Fruit fly (Drosophila melanogaster) whole organism, embryonic: ENCODE results near the gene Ir64a.

Experiments used
- Ada2b ChIP-seq: fragments of 200-800 bp; sonication (Bioruptor generic); IDR thresholded peaks from 2 replicates; pipeline ENCODE4 v1.3.6; 2022; ENCODE audit warnings: missing biosample characterization, missing genetic modification characterization
- Asciz ChIP-seq: fragments of 200-800 bp; sonication (Bioruptor generic); optimal IDR thresholded peaks from 2 replicates; lab custom pipeline; 2017; ENCODE audit warnings: missing biosample characterization, mild to moderate bottlenecking, missing genetic modification characterization, missing genetic modification reagents
- CG10543 ChIP-seq: fragments of 200-800 bp; sonication (Bioruptor generic); optimal IDR thresholded peaks from 3 replicates; lab custom pipeline; 2017; ENCODE audit warnings: missing biosample characterization, mild to moderate bottlenecking, missing genetic modification characterization, moderate library complexity
- CG11695 ChIP-seq: fragments of 200-800 bp; sonication (Bioruptor generic); IDR thresholded peaks from 3 replicates; pipeline ENCODE4 v1.3.6; 2022; ENCODE audit warnings: missing biosample characterization, missing genetic modification characterization
- CG11696 ChIP-seq: fragments of 200-800 bp; sonication (Bioruptor generic); IDR thresholded peaks from 2 replicates; pipeline ENCODE4 v1.3.6; 2022; ENCODE audit warnings: missing biosample characterization, missing genetic modification characterization
- CG12391 ChIP-seq: fragments of 200-800 bp; sonication (Bioruptor generic); optimal IDR thresholded peaks from 3 replicates; lab custom pipeline; 2018; ENCODE audit warnings: missing biosample characterization, mild to moderate bottlenecking, missing genetic modification characterization, moderate library complexity
- CG15011 ChIP-seq: fragments of 200-800 bp; sonication (Bioruptor generic); optimal IDR thresholded peaks from 3 replicates; lab custom pipeline; 2018; ENCODE audit warnings: missing biosample characterization, mild to moderate bottlenecking, missing genetic modification characterization
- CG1647 ChIP-seq: fragments of 200-800 bp; sonication (Bioruptor generic); optimal IDR thresholded peaks from 3 replicates; lab custom pipeline; 2016; ENCODE audit warnings: missing biosample characterization, missing genetic modification characterization
- CG17568 ChIP-seq: fragments of 200-800 bp; sonication (Bioruptor generic); optimal IDR thresholded peaks from 2 replicates; lab custom pipeline; 2018; ENCODE audit warnings: missing biosample characterization, mild to moderate bottlenecking, missing genetic modification characterization, moderate library complexity
- CG3847 ChIP-seq: fragments of 200-800 bp; sonication (Bioruptor generic); IDR thresholded peaks from 2 replicates; pipeline ENCODE4 v1.3.6; 2022; ENCODE audit warnings: missing biosample characterization, missing genetic modification characterization
- CG43689 ChIP-seq: fragments of 200-800 bp; sonication (Bioruptor generic); IDR thresholded peaks from 2 replicates; pipeline ENCODE4 v1.3.6; 2022; ENCODE audit warnings: missing biosample characterization, missing genetic modification characterization
- CG4854 ChIP-seq: fragments of 200-800 bp; sonication (Bioruptor generic); optimal IDR thresholded peaks from 2 replicates; lab custom pipeline; 2016; ENCODE audit warnings: missing biosample characterization, missing genetic modification characterization, inconsistent platforms
- CG5180 ChIP-seq: fragments of 200-800 bp; sonication (Bioruptor generic); optimal IDR thresholded peaks from 3 replicates; lab custom pipeline; 2017; ENCODE audit warnings: missing biosample characterization, missing genetic modification characterization, mild to moderate bottlenecking, moderate library complexity, missing genetic modification reagents
- CG6175 ChIP-seq: fragments of 200-800 bp; sonication (Bioruptor generic); IDR thresholded peaks from 3 replicates; pipeline ENCODE4 v1.3.6; 2022; ENCODE audit warnings: missing biosample characterization, missing genetic modification characterization
- CG7357 ChIP-seq: fragments of 200-800 bp; sonication (Bioruptor generic); IDR thresholded peaks from 3 replicates; pipeline ENCODE4 v1.3.6; 2022; ENCODE audit warnings: missing biosample characterization, missing genetic modification characterization
- CG7372 ChIP-seq: fragments of 200-800 bp; sonication (Bioruptor generic); IDR thresholded peaks from 2 replicates; pipeline ENCODE4 v1.3.6; 2022; ENCODE audit warnings: missing biosample characterization, missing genetic modification characterization
- CG7556 ChIP-seq: fragments of 200-800 bp; sonication (Bioruptor generic); optimal IDR thresholded peaks from 2 replicates; lab custom pipeline; 2017; ENCODE audit warnings: missing biosample characterization, mild to moderate bottlenecking, missing genetic modification characterization
- CG7963 ChIP-seq: fragments of 200-800 bp; sonication (Bioruptor generic); IDR thresholded peaks from 3 replicates; pipeline ENCODE4 v1.3.6; 2022; ENCODE audit warnings: missing biosample characterization, missing genetic modification characterization; ENCODE audit not compliant: partially characterized antibody
- CkIIα-i1 ChIP-seq: fragments of 200-800 bp; sonication (Bioruptor generic); IDR thresholded peaks from 2 replicates; pipeline ENCODE4 v1.3.6; 2022; ENCODE audit warnings: missing biosample characterization, missing genetic modification characterization
- CrebB ChIP-seq: fragments of 200-800 bp; sonication (Bioruptor generic); optimal IDR thresholded peaks from 3 replicates; lab custom pipeline; 2018; ENCODE audit warnings: missing biosample characterization, mild to moderate bottlenecking, missing genetic modification characterization
- Dbx ChIP-seq: fragments of 200-800 bp; sonication (Bioruptor generic); IDR thresholded peaks from 3 replicates; pipeline ENCODE4 v1.3.6; 2022; ENCODE audit warnings: missing biosample characterization, missing genetic modification characterization
- Dll ChIP-seq: fragments of 200-800 bp; sonication (Bioruptor generic); IDR thresholded peaks from 4 replicates; pipeline ENCODE4 v1.3.6; 2022; ENCODE audit warnings: missing biosample characterization, missing genetic modification characterization; ENCODE audit not compliant: partially characterized antibody
- Dp ChIP-seq: fragments of 200-800 bp; sonication (Bioruptor generic); optimal IDR thresholded peaks from 2 replicates; lab custom pipeline; 2018; ENCODE audit warnings: missing biosample characterization, mild to moderate bottlenecking, missing genetic modification characterization, moderate library complexity
- Drgx ChIP-seq: fragments of 200-800 bp; sonication (Bioruptor generic); IDR thresholded peaks from 2 replicates; pipeline ENCODE4 v1.3.6; 2022; ENCODE audit warnings: missing biosample characterization, missing genetic modification characterization
- Elba2 ChIP-seq: fragments of 200-800 bp; sonication (Bioruptor generic); optimal IDR thresholded peaks from 3 replicates; lab custom pipeline; 2016; ENCODE audit warnings: missing biosample characterization, missing genetic modification characterization
- Gsc ChIP-seq: fragments of 200-800 bp; sonication (Bioruptor generic); IDR thresholded peaks from 2 replicates; pipeline ENCODE4 v1.3.6; 2022; ENCODE audit warnings: missing biosample characterization, missing genetic modification characterization
- HLH3B ChIP-seq: fragments of 200-800 bp; sonication (Bioruptor generic); IDR thresholded peaks from 2 replicates; pipeline ENCODE4 v1.3.6; 2022; ENCODE audit warnings: missing biosample characterization, missing genetic modification characterization
- HLHmδ ChIP-seq: fragments of 200-800 bp; sonication (Bioruptor generic); optimal IDR thresholded peaks from 2 replicates; lab custom pipeline; 2018; ENCODE audit warnings: missing biosample characterization, mild to moderate bottlenecking, missing genetic modification characterization, moderate library complexity
- Hmr ChIP-seq: fragments of 200-800 bp; sonication (Bioruptor generic); optimal IDR thresholded peaks from 3 replicates; lab custom pipeline; 2017; ENCODE audit warnings: mild to moderate bottlenecking, missing biosample characterization, missing genetic modification reagents, missing genetic modification characterization
- Hmx ChIP-seq: fragments of 200-800 bp; sonication (Bioruptor generic); optimal IDR thresholded peaks from 2 replicates; lab custom pipeline; 2016; ENCODE audit warnings: missing biosample characterization, missing genetic modification characterization
- Hr78 ChIP-seq, 2 experiments: fragments of 200-800 bp in 1 of 2; fragments of >200 bp in 1 of 2; sonication (Bioruptor generic) in 1 of 2; optimal IDR thresholded peaks; 2 replicates each; lab custom pipeline; 2017 to 2019; ENCODE audit warnings: missing biosample characterization in 2 of 2, missing genetic modification characterization in 2 of 2, mild to moderate bottlenecking in 1 of 2, moderate library complexity in 1 of 2
- Meics ChIP-seq: fragments of 200-800 bp; sonication (Bioruptor generic); optimal IDR thresholded peaks from 2 replicates; lab custom pipeline; 2017; ENCODE audit warnings: missing biosample characterization, mild to moderate bottlenecking, missing genetic modification characterization
- Nf-YA ChIP-seq: fragments of 200-800 bp; sonication (Bioruptor generic); IDR thresholded peaks from 2 replicates; pipeline ENCODE4 v1.3.6; 2022; ENCODE audit warnings: missing biosample characterization, missing genetic modification characterization
- Rfx ChIP-seq: fragments of 200-800 bp; sonication (Bioruptor generic); IDR thresholded peaks from 2 replicates; pipeline ENCODE4 v1.3.6; 2022; ENCODE audit warnings: missing biosample characterization, missing genetic modification characterization
- Tbp ChIP-seq: fragments of >200 bp; optimal IDR thresholded peaks from 2 replicates; lab custom pipeline; 2018; ENCODE audit warnings: missing biosample characterization, missing genetic modification characterization
- caup ChIP-seq: fragments of 200-800 bp; sonication (Bioruptor generic); optimal IDR thresholded peaks from 3 replicates; lab custom pipeline; 2017; ENCODE audit warnings: missing biosample characterization, mild to moderate bottlenecking, missing genetic modification characterization, moderate library complexity; ENCODE audit not compliant: severe bottlenecking
- chif ChIP-seq, 2 experiments: fragments of 200-800 bp; sonication (Bioruptor generic); optimal IDR thresholded peaks; 3 replicates each; lab custom pipeline; 2016; ENCODE audit warnings: missing biosample characterization in 2 of 2, missing genetic modification characterization in 2 of 2
- chn ChIP-seq: fragments of 200-800 bp; sonication (Bioruptor generic); optimal IDR thresholded peaks from 2 replicates; lab custom pipeline; 2016; ENCODE audit warnings: missing biosample characterization, missing genetic modification characterization
- da ChIP-seq: fragments of 200-800 bp; sonication (Bioruptor generic); optimal IDR thresholded peaks from 2 replicates; lab custom pipeline; 2016; ENCODE audit warnings: missing biosample characterization, missing genetic modification characterization
- fd102C ChIP-seq: fragments of 200-800 bp; sonication (Bioruptor generic); optimal IDR thresholded peaks from 2 replicates; lab custom pipeline; 2018; ENCODE audit warnings: missing biosample characterization, mild to moderate bottlenecking, missing genetic modification characterization, moderate library complexity
- gcm ChIP-seq: fragments of 200-800 bp; sonication (Bioruptor generic); optimal IDR thresholded peaks from 2 replicates; lab custom pipeline; 2019; ENCODE audit warnings: missing biosample characterization, mild to moderate bottlenecking, missing genetic modification characterization, moderate library complexity
- gfzf ChIP-seq: fragments of 200-800 bp; sonication (Bioruptor generic); optimal IDR thresholded peaks from 2 replicates; lab custom pipeline; 2016; ENCODE audit warnings: missing biosample characterization, mild to moderate bottlenecking, missing genetic modification characterization, moderate library complexity
- maf-S ChIP-seq: fragments of 200-800 bp; sonication (Bioruptor generic); optimal IDR thresholded peaks from 2 replicates; lab custom pipeline; 2016; ENCODE audit warnings: missing biosample characterization, missing genetic modification characterization
- nmo ChIP-seq: fragments of 200-800 bp; sonication (Bioruptor generic); optimal IDR thresholded peaks from 2 replicates; lab custom pipeline; 2018; ENCODE audit warnings: missing biosample characterization, mild to moderate bottlenecking, missing genetic modification characterization, moderate library complexity
- pnt ChIP-seq: fragments of 200-800 bp; sonication (Bioruptor generic); optimal IDR thresholded peaks from 3 replicates; lab custom pipeline; 2016; ENCODE audit warnings: missing biosample characterization, missing genetic modification characterization
- rib ChIP-seq: fragments of 200-800 bp; sonication (Bioruptor generic); IDR thresholded peaks from 2 replicates; pipeline ENCODE4 v1.3.6; 2022; ENCODE audit warnings: missing biosample characterization, missing genetic modification characterization
- sim ChIP-seq: fragments of 200-800 bp; sonication (Bioruptor generic); IDR thresholded peaks from 2 replicates; pipeline ENCODE4 v1.3.6; 2022; ENCODE audit warnings: missing biosample characterization, missing genetic modification characterization
- sisA ChIP-seq: fragments of 200-800 bp; sonication (Bioruptor generic); IDR thresholded peaks from 2 replicates; pipeline ENCODE4 v1.3.6; 2022; ENCODE audit warnings: missing biosample characterization, missing genetic modification characterization
- tna ChIP-seq: fragments of 200-800 bp; sonication (Bioruptor generic); IDR thresholded peaks from 2 replicates; pipeline ENCODE4 v1.3.6; 2022; ENCODE audit warnings: missing biosample characterization, missing genetic modification characterization; ENCODE audit not compliant: partially characterized antibody
- unc-4 ChIP-seq: fragments of 200-800 bp; sonication (Bioruptor generic); IDR thresholded peaks from 2 replicates; pipeline ENCODE4 v1.3.6; 2022; ENCODE audit warnings: missing biosample characterization, missing genetic modification characterization; ENCODE audit not compliant: partially characterized antibody

Ir64a gene

DNA sequence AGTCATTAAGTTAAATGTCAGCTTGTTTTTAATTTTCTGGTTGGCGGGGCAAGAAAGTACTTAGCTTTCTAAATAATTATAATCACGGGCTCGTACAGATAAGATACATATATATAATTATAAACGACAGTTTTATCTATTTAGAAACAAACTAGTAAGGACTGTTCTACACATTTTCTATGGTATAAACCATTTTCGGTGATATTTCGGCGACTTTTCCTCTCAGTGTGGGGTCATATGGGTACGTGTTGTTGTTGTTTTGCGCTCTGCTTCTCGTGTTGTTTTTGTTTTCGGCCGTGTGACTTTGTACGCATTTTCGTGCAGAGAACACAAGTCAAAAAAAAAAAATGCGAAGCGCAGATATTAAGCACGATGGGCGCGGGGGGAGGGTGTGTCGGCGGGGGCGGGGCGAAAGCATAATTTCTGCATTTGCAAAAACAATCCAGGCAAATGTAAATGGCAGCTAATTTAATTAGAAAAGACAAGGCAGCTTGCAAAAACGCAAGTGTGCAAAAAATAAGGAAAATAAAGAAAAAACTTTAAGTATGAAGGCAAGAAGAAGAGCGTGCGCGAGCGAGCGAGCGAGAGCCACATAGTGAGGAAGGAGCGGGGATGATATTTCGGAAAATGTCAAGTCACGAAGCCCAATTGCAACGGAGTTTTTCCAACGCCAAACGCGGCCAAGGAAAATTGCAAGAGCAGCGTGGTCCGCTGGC lies 17.3 kb downstream of the Ir64a start (continued):
- TF ChIP-seq CG11696 (GFP tag; lab: Robert Waterston, UW) (no peak), tna (GFP tag; lab: Robert Waterston, UW) (no peak), da (GFP tag; lab: Kevin White, UChicago) (no peak), sim (GFP tag; lab: Robert Waterston, UW) (no peak), unc-4 (GFP tag; lab: Robert Waterston, UW) (no peak), CG4854 (GFP tag; lab: Kevin White, UChicago) (no peak), CG7963 (GFP tag; lab: Robert Waterston, UW) (no peak), Dll (GFP tag; lab: Robert Waterston, UW) (no peak), CG3847 (GFP tag; lab: Robert Waterston, UW) (no peak), gcm (peak; percentile 3), CG7372 (GFP tag; lab: Robert Waterston, UW) (no peak), CG11695 (GFP tag; lab: Robert Waterston, UW) (no peak), Elba2 (GFP tag; lab: Kevin White, UChicago) (no peak), HLHmδ (GFP tag; lab: Kevin White, UChicago) (no peak), Gsc (GFP tag; lab: Robert Waterston, UW) (no peak), Drgx (GFP tag; lab: Robert Waterston, UW) (no peak; the same call in 1 of the 2 replicates), Hmr (GFP tag; lab: Kevin White, UChicago) (no peak), CkIIα-i1 (GFP tag; lab: Robert Waterston, UW) (no peak), chif (GFP tag; optimal IDR thresholded peaks at IDR 0.05; lab: Kevin White, UChicago) (no peak), chn (GFP tag; lab: Kevin White, UChicago) (no peak), rib (GFP tag; lab: Robert Waterston, UW) (peak; percentile 67), CrebB (tag; lab: Kevin White, UChicago) (no peak), Hr78 (GFP tag; optimal IDR thresholded peaks at IDR 0.05; lab: Kevin White, UChicago) (peak in 1 of 2 experiments; percentile 26), Tbp (GFP tag; lab: Kevin White, UChicago) (no peak), maf-S (GFP tag; lab: Kevin White, UChicago) (no peak), CG6175 (no peak), HLH3B (GFP tag; lab: Robert Waterston, UW) (no peak), Meics (GFP tag; lab: Kevin White, UChicago) (no peak), fd102C (GFP tag; lab: Kevin White, UChicago) (no peak), Rfx (GFP tag; lab: Robert Waterston, UW) (0 out of 2 replicates have a peak, but pooled peaks have one; percentile 16), Ada2b (GFP tag; lab: Robert Waterston, UW) (no peak), CG17568 (no peak), CG7556 (GFP tag; lab: Kevin White, UChicago) (peak; percentile 31), Hmx (no peak), Nf-YA (GFP tag; lab: Robert Waterston, UW) (no peak), CG10543 (GFP tag; lab: Kevin White, UChicago) (no peak), CG1647 (GFP tag; lab: Kevin White, UChicago) (no peak), pnt (no peak), gfzf (GFP tag; lab: Kevin White, UChicago) (no peak), sisA (GFP tag; lab: Robert Waterston, UW) (no peak), Dp (GFP tag; lab: Kevin White, UChicago) (no peak), CG7357 (GFP tag; lab: Robert Waterston, UW) (0 out of 3 replicates have a peak, but pooled peaks have one; percentile 12), CG15011 (no peak), Asciz (GFP tag; lab: Kevin White, UChicago) (no peak), CG5180 (GFP tag; lab: Kevin White, UChicago) (no peak), Dbx (GFP tag; lab: Robert Waterston, UW) (no peak), CG43689 (GFP tag; lab: Robert Waterston, UW) (no peak), caup (GFP tag; lab: Kevin White, UChicago) (peak; percentile 38), nmo (GFP tag; lab: Kevin White, UChicago) (peak; percentile 41), CG12391 (tag; lab: Kevin White, UChicago) (peak; percentile 53)
